Worm (Caenorhabditis elegans) whole organism, L1 larva: ENCODE data around the gene Y27F2A.10.
"Not testable (repeated sequence)": the region's sequence is repeated elsewhere in the genome, so short reads cannot be mapped to it uniquely, and the experiment has no call there.

ENCODE experiments used
- C04F5.9 ChIP-seq: sonication (generic microtip); optimal IDR thresholded peaks from 2 replicates; lab custom pipeline; 2016; ENCODE audit warnings: missing genetic modification characterization, missing compliant biosample characterization
- alr-1 ChIP-seq: fragments of 200-800 bp; sonication (Bioruptor generic); optimal IDR thresholded peaks from 2 replicates; lab custom pipeline; 2018; ENCODE audit warnings: borderline replicate concordance, mild to moderate bottlenecking, missing genetic modification characterization, missing compliant biosample characterization
- ces-1 ChIP-seq: fragments of 150-350 bp; optimal IDR thresholded peaks from 2 replicates; lab custom pipeline; 2014; ENCODE audit warnings: missing biosample characterization, missing genetic modification reagents, missing genetic modification characterization
- dpl-1 ChIP-seq, 3 experiments: fragments of 150-350 bp in 2 of 3; sonication (generic microtip) in 1 of 3; optimal IDR thresholded peaks; 2 replicates each; lab custom pipeline; 2014 to 2017; ENCODE audit warnings: missing biosample characterization in 3 of 3, missing genetic modification characterization in 3 of 3, missing genetic modification reagents in 3 of 3
- efl-1 ChIP-seq, 4 experiments: fragments of 150-350 bp; optimal IDR thresholded peaks in 3 of 4; peaks in 1 of 4; 1 replicate in 1 of 4; 2 replicates in 3 of 4; lab custom pipeline; 2014; ENCODE audit warnings: missing biosample characterization in 2 of 4, missing genetic modification characterization in 2 of 4, missing genetic modification reagents in 2 of 4
- elt-2 ChIP-seq: sonication (generic microtip); optimal IDR thresholded peaks from 2 replicates; lab custom pipeline; 2016; ENCODE audit warnings: missing genetic modification characterization, mild to moderate bottlenecking, inconsistent platforms, missing compliant biosample characterization, missing genetic modification reagents
- irx-1 ChIP-seq: sonication (generic microtip); optimal IDR thresholded peaks from 2 replicates; lab custom pipeline; 2016; ENCODE audit warnings: missing genetic modification characterization, missing compliant biosample characterization
- isw-1 ChIP-seq: fragments of 200-800 bp; sonication (Bioruptor generic); IDR thresholded peaks from 2 replicates; pipeline ENCODE4 v1.3.6; 2022; ENCODE audit warnings: missing genetic modification characterization, missing compliant biosample characterization
- jun-1 ChIP-seq: fragments of 150-350 bp; optimal IDR thresholded peaks from 2 replicates; lab custom pipeline; 2014; ENCODE audit warnings: missing biosample characterization, missing genetic modification reagents, missing genetic modification characterization
- lin-14 ChIP-seq: fragments of 200-800 bp; sonication (Bioruptor generic); optimal IDR thresholded peaks from 2 replicates; lab custom pipeline; 2018; ENCODE audit warnings: mild to moderate bottlenecking, missing genetic modification characterization, moderate library complexity, missing compliant biosample characterization
- lin-15B ChIP-seq: fragments of 150-350 bp; sonication (generic microtip); optimal IDR thresholded peaks from 3 replicates; lab custom pipeline; 2014; ENCODE audit warnings: missing biosample characterization, missing genetic modification characterization
- lin-39 ChIP-seq: fragments of 150-350 bp; optimal IDR thresholded peaks from 2 replicates; lab custom pipeline; 2014; ENCODE audit warnings: missing biosample characterization, missing genetic modification reagents, missing genetic modification characterization
- lsy-2 ChIP-seq, 2 experiments: fragments of 150-350 bp; optimal IDR thresholded peaks; 2 replicates each; lab custom pipeline; 2014; ENCODE audit warnings: missing biosample characterization in 2 of 2, missing genetic modification characterization in 2 of 2
- mep-1 ChIP-seq: fragments of 150-350 bp; optimal IDR thresholded peaks from 2 replicates; lab custom pipeline; 2014; ENCODE audit warnings: missing biosample characterization, missing genetic modification characterization
- nhr-11 ChIP-seq: fragments of 150-350 bp; optimal IDR thresholded peaks from 2 replicates; lab custom pipeline; 2014; ENCODE audit warnings: missing biosample characterization, missing genetic modification characterization
- nhr-237 ChIP-seq: fragments of 150-350 bp; optimal IDR thresholded peaks from 2 replicates; lab custom pipeline; 2014; ENCODE audit warnings: missing biosample characterization, missing genetic modification characterization
- nhr-28 ChIP-seq: fragments of 150-350 bp; optimal IDR thresholded peaks from 2 replicates; lab custom pipeline; 2014; ENCODE audit warnings: missing biosample characterization, missing genetic modification characterization
- nhr-47 ChIP-seq: sonication (generic microtip); optimal IDR thresholded peaks from 2 replicates; lab custom pipeline; 2016; ENCODE audit warnings: mild to moderate bottlenecking, missing genetic modification characterization, moderate library complexity, missing compliant biosample characterization
- nhr-76 ChIP-seq: sonication (generic microtip); optimal IDR thresholded peaks from 2 replicates; lab custom pipeline; 2017; ENCODE audit warnings: missing biosample characterization, missing genetic modification characterization
- nhr-77 ChIP-seq: fragments of 150-350 bp; optimal IDR thresholded peaks from 2 replicates; lab custom pipeline; 2014; ENCODE audit warnings: missing biosample characterization, missing genetic modification characterization
- nhr-85 ChIP-seq: sonication (generic microtip); peaks from one replicate; lab custom pipeline; 2016; ENCODE audit warnings: missing genetic modification characterization, inconsistent platforms, missing compliant biosample characterization
- pax-3 ChIP-seq: fragments of 200-800 bp; sonication (Bioruptor generic); optimal IDR thresholded peaks from 2 replicates; lab custom pipeline; 2018; ENCODE audit warnings: mild to moderate bottlenecking, missing genetic modification characterization, moderate library complexity, missing compliant biosample characterization
- snpc-4 ChIP-seq: fragments of 150-350 bp; optimal IDR thresholded peaks from 2 replicates; lab custom pipeline; 2014; ENCODE audit warnings: missing biosample characterization, missing genetic modification characterization
- snu-23 ChIP-seq: sonication (generic microtip); optimal IDR thresholded peaks from 2 replicates; lab custom pipeline; 2016; ENCODE audit warnings: missing genetic modification characterization, missing compliant biosample characterization
- unc-62 ChIP-seq: fragments of 150-350 bp; optimal IDR thresholded peaks from 2 replicates; lab custom pipeline; 2014; ENCODE audit warnings: missing biosample characterization, missing genetic modification reagents, missing genetic modification characterization
- vab-15 ChIP-seq: sonication (generic microtip); optimal IDR thresholded peaks from 2 replicates; lab custom pipeline; 2017; ENCODE audit warnings: missing genotype, mild to moderate bottlenecking, missing genetic modification characterization, missing compliant biosample characterization
- zip-4 ChIP-seq: fragments of 200-800 bp; sonication (Bioruptor generic); optimal IDR thresholded peaks from 2 replicates; lab custom pipeline; 2018; ENCODE audit warnings: mild to moderate bottlenecking, missing genetic modification characterization, moderate library complexity, missing compliant biosample characterization
- ztf-4 ChIP-seq: fragments of 150-350 bp; optimal IDR thresholded peaks from 2 replicates; lab custom pipeline; 2014; ENCODE audit warnings: missing biosample characterization, missing genetic modification characterization

The Y27F2A.10 gene

ce11 chrII:3195739-3196138, 23.7 kb upstream of the Y27F2A.10 start:
- TF ChIP-seq nhr-11 (no peak), nhr-85 (tag; lab: Kevin White, UChicago) (no peak), snpc-4 (tag; lab: Kevin White, UChicago) (no peak), nhr-47 (tag; lab: Kevin White, UChicago) (no peak), ztf-4 (tag; lab: Kevin White, UChicago) (no peak), nhr-237 (tag; lab: Kevin White, UChicago) (no peak), C04F5.9 (tag; lab: Kevin White, UChicago) (no peak), snu-23 (GFP tag; lab: Kevin White, UChicago) (no peak), nhr-28 (tag; lab: Kevin White, UChicago) (no peak), unc-62 (GFP tag; lab: Kevin White, UChicago) (no peak), elt-2 (tag; lab: Kevin White, UChicago) (no peak)

- TF ChIP-seq lin-39 (tag; lab: Kevin White, UChicago); unc-62 (GFP tag; lab: Kevin White, UChicago); mep-1 (tag; lab: Kevin White, UChicago): not testable (repeated sequence)
Measured at ce11 chrII:3191544-3191943, 19.5 kb upstream of the Y27F2A.10 start, which contains the start of gene Y27F2A.9. Gene Y27F2A.9 (minus strand): TSS chrII:3191644.

ce11 chrII:3189038-3189437, 17.0 kb upstream of the Y27F2A.10 start, which contains the start of gene Y27F2A.11:
Gene Y27F2A.11 (plus strand): TSS chrII:3189338.
- TF ChIP-seq jun-1 (tag; lab: Kevin White, UChicago); ces-1; lsy-2 (tag; optimal IDR thresholded peaks at IDR 0.05; lab: Kevin White, UChicago): not testable (repeated sequence)
- TF ChIP-seq, all 84 proteins: peak for 0; not testable (repeated sequence) for 84

- no peak for TF ChIP-seq dpl-1 (GFP tag; optimal IDR thresholded peaks at IDR 0.05; lab: Kevin White, UChicago)
- TF ChIP-seq zip-4 (GFP tag; lab: Kevin White, UChicago) = no peak
- TF ChIP-seq snu-23 (GFP tag; lab: Kevin White, UChicago) = no peak
- TF ChIP-seq alr-1 (tag; lab: Kevin White, UChicago) = no peak
- TF ChIP-seq, all 84 proteins: peak for 0
Measured at ce11 chrII:3185848-3186247, 13.8 kb upstream of the Y27F2A.10 start.

- TF ChIP-seq lin-15B; pax-3 (tag; lab: Kevin White, UChicago); nhr-47 (tag; lab: Kevin White, UChicago): not testable (repeated sequence)
Measured at ce11 chrII:3184858-3185257, 12.8 kb upstream of the Y27F2A.10 start, which contains the start of gene sri-78. Gene sri-78 (plus strand): TSS chrII:3185158.

ce11 chrII:3183300-3183840, 11.3 kb upstream of the Y27F2A.10 start, which contains the start of the genes Y27F2A.6 and Y27F2A.8:
Gene Y27F2A.6 (minus strand): TSS chrII:3183400.
Gene Y27F2A.8 (plus strand): TSS chrII:3183790.
- not testable (repeated sequence) for TF ChIP-seq nhr-77 (tag; lab: Kevin White, UChicago); lin-15B; nhr-11

ce11 chrII:3177663-3178062, 5.6 kb upstream of the Y27F2A.10 start, which contains the start of gene sri-40:
Gene sri-40 (plus strand): TSS chrII:3177963.
- not testable (repeated sequence) for TF ChIP-seq nhr-76 (tag; lab: Kevin White, UChicago); lin-15B; efl-1 (optimal IDR thresholded peaks at IDR 0.05; lab: Kevin White, UChicago); efl-1 (GFP tag; optimal IDR thresholded peaks at IDR 0.05 in 1 of 2; lab: Kevin White, UChicago)

- no peak for TF ChIP-seq irx-1 (tag; lab: Kevin White, UChicago)
- TF ChIP-seq lsy-2 (tag; optimal IDR thresholded peaks at IDR 0.05; lab: Kevin White, UChicago) = no peak
- no peak for TF ChIP-seq vab-15 (tag; lab: Kevin White, UChicago)
- no peak for TF ChIP-seq pax-3 (tag; lab: Kevin White, UChicago)
- TF ChIP-seq lin-14 (GFP tag; lab: Kevin White, UChicago) = no peak
- TF ChIP-seq isw-1 (GFP tag; lab: Robert Waterston, UW) = no peak
- no peak for TF ChIP-seq alr-1 (tag; lab: Kevin White, UChicago)
Measured at ce11 chrII:3170089-3170488, 2.0 kb downstream of the Y27F2A.10 start, which contains the start of gene fbxc-55. Gene fbxc-55 (minus strand): TSS chrII:3170189.
